Worm (Caenorhabditis elegans) whole organism, mixed stage, embryonic: ENCODE measurements around the gene F52H2.1.

Experiments
- ceh-83 ChIP-seq: fragments of 200-800 bp; sonication (Bioruptor generic); optimal IDR thresholded peaks from 2 replicates; lab custom pipeline; 2018; ENCODE audit warnings: mild to moderate bottlenecking, missing genetic modification characterization, missing compliant biosample characterization
- elt-1 ChIP-seq: sonication (generic microtip); optimal IDR thresholded peaks from 2 replicates; lab custom pipeline; 2017; ENCODE audit warnings: missing genetic modification characterization, mild to moderate bottlenecking, missing compliant biosample characterization, antibody characterized with exemption, moderate library complexity, borderline replicate concordance; ENCODE audit not compliant: insufficient read depth
- nhr-76 ChIP-seq: sonication (generic microtip); optimal IDR thresholded peaks from 2 replicates; lab custom pipeline; 2017; ENCODE audit warnings: missing biosample characterization, missing genetic modification characterization
- snpc-4 ChIP-seq: fragments of 150-350 bp; optimal IDR thresholded peaks from 2 replicates; lab custom pipeline; 2014; ENCODE audit warnings: missing biosample characterization, missing genetic modification characterization
- unc-62 ChIP-seq: fragments of 150-350 bp; optimal IDR thresholded peaks from 2 replicates; lab custom pipeline; 2014; ENCODE audit warnings: missing biosample characterization, missing genetic modification reagents, missing genetic modification characterization

DNA sequence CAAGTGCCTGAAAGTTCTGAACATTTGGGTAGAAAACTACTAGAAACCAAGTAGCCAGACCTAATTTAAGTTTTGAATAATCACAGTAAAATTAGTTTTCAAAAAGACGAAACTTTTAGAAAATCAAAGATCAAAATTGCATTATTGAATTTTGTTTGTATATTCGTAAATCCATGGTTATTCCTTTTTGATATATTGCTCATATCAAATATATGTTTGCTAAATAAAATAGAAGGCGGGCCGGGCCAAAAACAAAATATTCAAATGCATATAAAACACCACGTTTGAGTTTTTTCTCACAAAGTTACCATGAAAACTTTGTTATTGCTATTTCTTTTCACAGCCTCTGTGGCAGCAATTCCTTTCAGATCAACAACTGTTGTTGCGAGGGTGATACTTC lies 4.5 kb downstream of the F52H2.1 start, which contains the start of gene ttr-42:
- TF ChIP-seq ceh-83 (no peak), unc-62 (GFP tag; lab: Kevin White, UChicago) (no peak), elt-1 (no peak), nhr-76 (tag; lab: Kevin White, UChicago) (no peak), snpc-4 (no peak)
